Fruit fly (Drosophila melanogaster): ENCODE measurements around the gene CG2663.

DNA sequence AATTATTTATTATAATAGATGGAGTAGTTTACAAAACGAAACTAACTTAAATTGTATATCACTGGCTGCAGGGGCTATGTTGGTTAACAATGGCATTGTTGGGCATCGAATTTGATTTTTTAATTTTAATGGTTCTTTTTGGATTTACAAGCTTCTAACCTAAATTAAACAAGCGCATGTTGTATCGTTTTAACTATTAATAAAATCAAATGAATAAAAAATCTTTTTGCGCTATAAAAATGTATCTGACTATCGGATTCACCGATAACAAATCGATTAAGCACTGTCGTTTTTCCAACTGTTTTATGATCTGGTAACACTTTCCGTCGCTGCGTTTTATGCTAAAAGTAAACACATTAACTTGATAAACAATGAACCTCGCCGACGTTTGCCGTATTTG is 29.2 kb downstream of the CG2663 start, which contains the start of the genes hd and CG14667:
- TF ChIP-seq Hr78 (GFP tag; optimal IDR thresholded peaks at IDR 0.05): no peak
- no peak for TF ChIP-seq ey (GFP tag; optimal IDR thresholded peaks at IDR 0.05)
- TF ChIP-seq Abd-B (GFP tag; optimal IDR thresholded peaks at IDR 0.05): no peak
- no peak for TF ChIP-seq h (GFP tag; optimal IDR thresholded peaks at IDR 0.05)
- TF ChIP-seq Rel (GFP tag; optimal IDR thresholded peaks at IDR 0.05): no peak
- no peak for TF ChIP-seq Rel (tag; optimal IDR thresholded peaks at IDR 0.05)
- no peak for TF ChIP-seq Vsx2 (GFP tag; optimal IDR thresholded peaks at IDR 0.05; ENCODE audit: partially characterized antibody)
- no peak for TF ChIP-seq woc (GFP tag; optimal IDR thresholded peaks at IDR 0.05)
- no peak for TF ChIP-seq dl (GFP tag; optimal IDR thresholded peaks at IDR 0.05; ENCODE audit: insufficient read depth in 1 of 2, partially characterized antibody in 2 of 2)
- TF ChIP-seq pan (optimal IDR thresholded peaks at IDR 0.05): no peak
- TF ChIP-seq Myc (optimal IDR thresholded peaks at IDR 0.05): no peak
- no peak for TF ChIP-seq Hr83 (GFP tag; optimal IDR thresholded peaks at IDR 0.05; ENCODE audit: poor library complexity, severe bottlenecking)
- TF ChIP-seq CrebA (GFP tag; optimal IDR thresholded peaks at IDR 0.05; ENCODE audit: borderline replicate concordance): no peak
- TF ChIP-seq usp (GFP tag; optimal IDR thresholded peaks at IDR 0.05): no peak
